Worm (Caenorhabditis elegans) whole organism, midembryonic: Measurements from ENCODE around the gene C27D9.2.

Experiments
- T22C8.4 ChIP-seq: fragments of 200-800 bp; sonication (Bioruptor generic); IDR thresholded peaks from 2 replicates; pipeline ENCODE4 v1.3.6; 2022; ENCODE audit warnings: missing genetic modification characterization, missing compliant biosample characterization
- flt-1 ChIP-seq: fragments of 200-800 bp; sonication (Bioruptor generic); IDR thresholded peaks from 2 replicates; pipeline ENCODE4 v1.3.6; 2022; ENCODE audit warnings: missing genetic modification characterization, missing compliant biosample characterization
- klf-2 ChIP-seq: fragments of 200-800 bp; sonication (Bioruptor generic); conservative IDR thresholded peaks from 2 replicates; pipeline ENCODE4 v1.3.6; 2022; ENCODE audit warnings: missing genetic modification reagents, missing genetic modification characterization, missing compliant biosample characterization
- med-1 ChIP-seq: sonication (generic microtip); optimal IDR thresholded peaks from 2 replicates; lab custom pipeline; 2017; ENCODE audit warnings: missing genetic modification characterization, mild to moderate bottlenecking, missing compliant biosample characterization, antibody characterized with exemption, missing genetic modification reagents; ENCODE audit not compliant: insufficient read depth
- tab-1 ChIP-seq: fragments of 200-800 bp; sonication (Bioruptor generic); IDR thresholded peaks from 2 replicates; pipeline ENCODE4 v1.3.6; 2022; ENCODE audit warnings: missing genetic modification characterization, missing compliant biosample characterization

DNA sequence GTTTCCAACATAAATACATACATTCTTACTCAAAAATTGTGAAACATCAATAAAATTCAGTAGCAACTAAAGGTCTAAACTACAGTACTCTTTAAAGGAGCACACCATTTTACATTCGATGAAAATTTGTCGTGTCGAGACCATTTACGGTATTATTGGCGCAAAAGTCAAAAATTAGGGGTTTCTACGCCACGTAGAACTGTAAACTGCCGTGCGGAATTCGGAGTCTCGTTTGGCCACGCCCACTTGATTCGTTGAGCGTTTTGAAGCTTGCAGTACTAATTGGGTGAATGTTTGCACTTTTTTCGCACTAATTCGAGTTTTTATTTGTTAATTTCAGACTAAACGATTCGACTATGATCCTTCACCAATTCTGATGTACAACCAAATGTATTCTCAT, 34.0 kb upstream of the C27D9.2 start:
- TF ChIP-seq med-1 (GFP tag; lab: Kevin White, UChicago) (no peak), flt-1 (GFP tag; lab: Robert Waterston, UW) (peak; percentile 25; the same call in 1 of the 2 replicates), T22C8.4 (GFP tag; lab: Robert Waterston, UW) (no peak), tab-1 (GFP tag; lab: Robert Waterston, UW) (no peak), klf-2 (no peak)
